Worm (Caenorhabditis elegans) whole organism, L4/young adult: ENCODE data around the gene Y26E6A.3.

Experiments used
- W03F9.2 ChIP-seq: fragments of 150-350 bp; optimal IDR thresholded peaks from 2 replicates; lab custom pipeline; 2014; ENCODE audit warnings: missing biosample characterization, missing genetic modification characterization
- dao-5 ChIP-seq: sonication (generic microtip); optimal IDR thresholded peaks from 2 replicates; lab custom pipeline; 2016; ENCODE audit warnings: missing genotype, missing genetic modification characterization, moderate library complexity, missing compliant biosample characterization
- him-1 ChIP-seq: sonication (generic microtip); optimal IDR thresholded peaks from 2 replicates; lab custom pipeline; 2016; ENCODE audit warnings: missing genotype, missing genetic modification reagents, missing genetic modification characterization, missing compliant biosample characterization

ce11 chrX:13950620-13951152 lies 40.9 kb upstream of the Y26E6A.3 start:
- TF ChIP-seq dao-5 (tag; lab: Kevin White, UChicago): no peak
- no peak for TF ChIP-seq him-1
- TF ChIP-seq W03F9.2 (tag; lab: Kevin White, UChicago): peak; percentile 25
